Worm (Caenorhabditis elegans) whole organism, L3 larva: Measurements from ENCODE around the gene srh-293.
"Not testable (repeated sequence)": the region's sequence is repeated elsewhere in the genome, so short reads cannot be mapped to it uniquely, and the experiment has no call there.

ENCODE experiments used
- R02D3.7 ChIP-seq: fragments of 150-350 bp; optimal IDR thresholded peaks from 2 replicates; lab custom pipeline; 2014; ENCODE audit warnings: missing biosample characterization, missing genetic modification characterization
- ZK546.5 ChIP-seq: sonication (generic microtip); optimal IDR thresholded peaks from 2 replicates; lab custom pipeline; 2017; ENCODE audit warnings: missing biosample characterization, missing genetic modification characterization
- ceh-16 ChIP-seq: sonication (generic microtip); optimal IDR thresholded peaks from 2 replicates; lab custom pipeline; 2017; ENCODE audit warnings: missing biosample characterization, missing genetic modification characterization
- ceh-28 ChIP-seq: fragments of 150-350 bp; optimal IDR thresholded peaks from 2 replicates; lab custom pipeline; 2014; ENCODE audit warnings: missing biosample characterization, missing genetic modification reagents, missing genetic modification characterization
- ceh-82 ChIP-seq: fragments of 150-350 bp; optimal IDR thresholded peaks from 2 replicates; lab custom pipeline; 2014; ENCODE audit warnings: missing biosample characterization, missing genetic modification characterization
- ceh-9 ChIP-seq: sonication (generic microtip); optimal IDR thresholded peaks from 2 replicates; lab custom pipeline; 2018; ENCODE audit warnings: missing biosample characterization, missing genetic modification characterization
- daf-12 ChIP-seq: fragments of 150-350 bp; optimal IDR thresholded peaks from 2 replicates; lab custom pipeline; 2014; ENCODE audit warnings: missing biosample characterization, missing genetic modification reagents, missing genetic modification characterization
- egl-5 ChIP-seq: fragments of 150-350 bp; optimal IDR thresholded peaks from 2 replicates; lab custom pipeline; 2017; ENCODE audit warnings: missing biosample characterization, missing genetic modification reagents, missing genetic modification characterization, inconsistent platforms
- elt-1 ChIP-seq: fragments of 150-350 bp; optimal IDR thresholded peaks from 2 replicates; lab custom pipeline; 2014; ENCODE audit warnings: missing biosample characterization, missing genetic modification characterization
- elt-2 ChIP-seq: sonication (generic microtip); optimal IDR thresholded peaks from 2 replicates; lab custom pipeline; 2016; ENCODE audit warnings: missing genetic modification reagents, mild to moderate bottlenecking, missing genetic modification characterization, missing compliant biosample characterization
- elt-3 ChIP-seq, 3 experiments: fragments of 150-350 bp in 1 of 3; sonication (generic microtip) in 2 of 3; optimal IDR thresholded peaks; 2 replicates in 2 of 3; 4 replicates in 1 of 3; lab custom pipeline; 2014 to 2017; ENCODE audit warnings: missing biosample characterization in 3 of 3, missing genetic modification characterization in 3 of 3
- eor-1 ChIP-seq, 2 experiments: fragments of 150-350 bp; optimal IDR thresholded peaks; 2 replicates each; lab custom pipeline; 2014 to 2018; ENCODE audit warnings: missing biosample characterization in 2 of 2, missing genetic modification characterization in 2 of 2
- fkh-10 ChIP-seq: sonication (generic microtip); optimal IDR thresholded peaks from 2 replicates; lab custom pipeline; 2017; ENCODE audit warnings: missing biosample characterization, missing genetic modification reagents, missing genetic modification characterization
- fkh-2 ChIP-seq: fragments of 150-350 bp; optimal IDR thresholded peaks from 2 replicates; lab custom pipeline; 2014; ENCODE audit warnings: missing biosample characterization, missing genetic modification reagents, missing genetic modification characterization
- fos-1 ChIP-seq: fragments of 150-350 bp; optimal IDR thresholded peaks from 2 replicates; lab custom pipeline; 2014; ENCODE audit warnings: missing biosample characterization, missing genetic modification characterization
- hmg-11 ChIP-seq: sonication (generic microtip); optimal IDR thresholded peaks from 2 replicates; lab custom pipeline; 2016; ENCODE audit warnings: missing genetic modification characterization, missing compliant biosample characterization
- jun-1 ChIP-seq: fragments of 150-350 bp; optimal IDR thresholded peaks from 2 replicates; lab custom pipeline; 2014; ENCODE audit warnings: missing biosample characterization, missing genetic modification reagents, missing genetic modification characterization
- lin-15B ChIP-seq: fragments of 150-350 bp; optimal IDR thresholded peaks from 2 replicates; lab custom pipeline; 2014; ENCODE audit warnings: missing biosample characterization, missing genetic modification characterization
- lin-39 ChIP-seq: fragments of 150-350 bp; optimal IDR thresholded peaks from 2 replicates; lab custom pipeline; 2018; ENCODE audit warnings: missing biosample characterization, missing genetic modification reagents, missing genetic modification characterization
- lsy-12 ChIP-seq: sonication (generic microtip); optimal IDR thresholded peaks from 2 replicates; lab custom pipeline; 2016; ENCODE audit warnings: mild to moderate bottlenecking, missing genetic modification characterization, missing compliant biosample characterization
- mdl-1 ChIP-seq: fragments of 150-350 bp; optimal IDR thresholded peaks from 2 replicates; lab custom pipeline; 2014; ENCODE audit warnings: missing biosample characterization, missing genetic modification characterization
- mml-1 ChIP-seq: fragments of 150-350 bp; sonication (generic microtip); optimal IDR thresholded peaks from 3 replicates; lab custom pipeline; 2014; ENCODE audit warnings: missing biosample characterization, missing genetic modification characterization
- nhr-11 ChIP-seq: fragments of 150-350 bp; optimal IDR thresholded peaks from 2 replicates; lab custom pipeline; 2014; ENCODE audit warnings: missing biosample characterization, missing genetic modification characterization
- nhr-12 ChIP-seq: fragments of 150-350 bp; optimal IDR thresholded peaks from 2 replicates; lab custom pipeline; 2014; ENCODE audit warnings: missing biosample characterization, missing genetic modification characterization
- nhr-237 ChIP-seq: fragments of 150-350 bp; optimal IDR thresholded peaks from 2 replicates; lab custom pipeline; 2014; ENCODE audit warnings: missing biosample characterization, missing genetic modification characterization
- nhr-25 ChIP-seq: sonication (generic microtip); optimal IDR thresholded peaks from 2 replicates; lab custom pipeline; 2017; ENCODE audit warnings: missing biosample characterization, missing genetic modification characterization
- nhr-28 ChIP-seq: fragments of 150-350 bp; optimal IDR thresholded peaks from 2 replicates; lab custom pipeline; 2014; ENCODE audit warnings: missing biosample characterization, missing genetic modification characterization
- nhr-43 ChIP-seq: sonication (generic microtip); optimal IDR thresholded peaks from 2 replicates; lab custom pipeline; 2016; ENCODE audit warnings: mild to moderate bottlenecking, missing genetic modification characterization, missing compliant biosample characterization; ENCODE audit not compliant: poor library complexity, severe bottlenecking
- nhr-67 ChIP-seq: fragments of 150-350 bp; optimal IDR thresholded peaks from 2 replicates; lab custom pipeline; 2014; ENCODE audit warnings: missing biosample characterization, missing genetic modification characterization
- nhr-76 ChIP-seq: fragments of 150-350 bp; sonication (generic microtip); optimal IDR thresholded peaks from 5 replicates; lab custom pipeline; 2014; ENCODE audit warnings: missing biosample characterization, missing genetic modification characterization
- nhr-77 ChIP-seq: fragments of 150-350 bp; optimal IDR thresholded peaks from 2 replicates; lab custom pipeline; 2014; ENCODE audit warnings: missing biosample characterization, missing genetic modification characterization
- pha-4 ChIP-seq: fragments of 150-350 bp; optimal IDR thresholded peaks from 2 replicates; lab custom pipeline; 2014; ENCODE audit warnings: missing biosample characterization, missing genetic modification reagents, missing genetic modification characterization
- pqm-1 ChIP-seq: fragments of 150-350 bp; optimal IDR thresholded peaks from 2 replicates; lab custom pipeline; 2017; ENCODE audit warnings: missing biosample characterization, missing genetic modification characterization, inconsistent platforms
- snpc-4 ChIP-seq: fragments of 150-350 bp; optimal IDR thresholded peaks from 2 replicates; lab custom pipeline; 2014; ENCODE audit warnings: missing biosample characterization, missing genetic modification characterization
- tbx-2 ChIP-seq: sonication (generic microtip); optimal IDR thresholded peaks from 2 replicates; lab custom pipeline; 2016; ENCODE audit warnings: mild to moderate bottlenecking, missing genetic modification characterization, missing compliant biosample characterization
- unc-62 ChIP-seq: fragments of 150-350 bp; sonication (generic microtip); optimal IDR thresholded peaks from 4 replicates; lab custom pipeline; 2014; ENCODE audit warnings: missing biosample characterization, missing genetic modification reagents, missing genetic modification characterization
- zag-1 ChIP-seq: fragments of 150-350 bp; optimal IDR thresholded peaks from 2 replicates; lab custom pipeline; 2014; ENCODE audit warnings: missing biosample characterization, missing genetic modification characterization
- ztf-11 ChIP-seq: fragments of 150-350 bp; optimal IDR thresholded peaks from 2 replicates; lab custom pipeline; 2014; ENCODE audit warnings: missing biosample characterization, missing genetic modification characterization

Gene srh-293

DNA sequence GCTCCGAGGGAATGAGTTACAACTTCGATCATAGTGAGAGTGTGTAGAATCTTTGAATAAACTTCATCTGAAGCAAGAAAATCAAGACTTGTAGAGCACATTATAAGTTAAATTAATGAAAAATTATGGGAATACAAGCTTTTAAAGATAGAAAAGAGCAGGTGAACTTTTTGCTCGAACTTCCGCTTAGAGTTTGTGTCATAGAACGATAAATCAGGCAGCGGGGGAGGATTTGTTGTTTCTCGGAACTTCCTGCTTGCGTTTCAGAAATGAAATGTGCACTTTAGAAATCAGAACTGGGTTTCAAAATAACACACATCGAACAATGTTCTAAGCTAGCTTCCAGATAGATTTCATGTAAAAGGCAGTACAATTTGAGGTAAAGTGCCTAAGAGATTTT lies 24.8 kb upstream of the srh-293 start, which contains the start of gene srh-149:
Gene srh-149, minus strand, starts transcription at position 101 of the 400 bp plus-strand sequence.
- no peak for TF ChIP-seq daf-12 (tag; lab: Kevin White, UChicago)
- TF ChIP-seq ceh-82, result no peak
- TF ChIP-seq ceh-16 (tag; lab: Kevin White, UChicago), result no peak
- no peak for TF ChIP-seq eor-1 (tag; optimal IDR thresholded peaks at IDR 0.05; lab: Kevin White, UChicago)
- no peak for TF ChIP-seq R02D3.7 (tag; lab: Kevin White, UChicago)
- TF ChIP-seq pqm-1 (tag; lab: Kevin White, UChicago), result no peak
- no peak for TF ChIP-seq lsy-12
- TF ChIP-seq egl-5 (tag; lab: Kevin White, UChicago), result no peak
- no peak for TF ChIP-seq ceh-28

DNA sequence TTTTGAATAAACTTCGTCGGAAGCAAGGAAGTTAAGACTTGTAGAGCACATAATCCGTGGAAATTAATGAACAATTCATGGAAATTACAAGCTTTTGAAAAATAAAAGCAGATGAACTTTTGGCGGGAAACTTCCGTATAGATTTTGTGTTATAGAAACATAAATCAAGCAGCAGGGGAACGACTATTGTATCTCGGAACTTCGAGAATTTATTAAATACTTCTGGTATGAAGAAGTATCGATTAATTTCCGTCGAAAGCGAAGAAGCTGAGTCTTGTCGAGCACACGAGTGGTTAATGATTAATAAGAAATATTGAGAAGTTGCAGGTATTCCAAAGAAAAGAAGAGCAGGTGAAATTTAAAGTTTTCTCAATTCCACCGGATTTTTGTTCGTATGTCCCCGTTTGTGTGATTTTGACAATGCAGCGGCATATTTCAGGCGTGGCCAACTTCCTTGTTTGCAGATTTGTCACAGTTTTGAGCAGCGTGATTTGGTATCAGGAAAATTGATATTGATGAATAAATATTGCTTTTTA lies 15.6 kb upstream of the srh-293 start, which contains the start of gene srh-147:
Gene srh-147, minus strand, starts transcription at position 51 of the 536 bp plus-strand sequence.
- not testable (repeated sequence) for TF ChIP-seq nhr-12, nhr-25, nhr-67 (tag; lab: Kevin White, UChicago)

DNA sequence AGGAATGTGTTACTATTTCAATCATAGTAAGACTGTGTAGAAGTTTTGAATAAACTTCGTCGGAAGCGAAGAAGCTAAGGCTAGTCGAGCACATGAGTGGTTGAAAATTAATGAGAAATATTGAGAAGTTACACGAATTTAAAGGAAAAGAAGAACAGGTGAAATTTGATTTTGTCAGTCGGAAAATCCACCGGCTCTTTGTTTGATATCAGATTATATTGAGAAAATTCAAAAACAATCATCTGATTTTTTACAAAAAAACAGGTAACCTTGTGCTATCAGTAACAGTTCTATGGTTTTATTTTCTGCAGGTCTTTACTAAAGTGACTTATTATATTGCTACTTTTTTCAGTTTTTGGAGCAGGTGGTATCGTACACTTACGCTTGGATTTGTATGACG lies 7.6 kb upstream of the srh-293 start, which contains the start of gene srh-148:
Gene srh-148, minus strand, starts transcription at position 101 of the 400 bp plus-strand sequence.
- no peak for TF ChIP-seq elt-3 (tag; optimal IDR thresholded peaks at IDR 0.05; lab: Kevin White, UChicago)
- no peak for TF ChIP-seq nhr-77
- TF ChIP-seq nhr-28 (tag; lab: Kevin White, UChicago), result no peak
- no peak for TF ChIP-seq snpc-4
- no peak for TF ChIP-seq lin-39 (tag; lab: Kevin White, UChicago)
- TF ChIP-seq elt-1 (tag; lab: Kevin White, UChicago), result no peak
- no peak for TF ChIP-seq nhr-43 (tag; lab: Kevin White, UChicago)
- no peak for TF ChIP-seq pha-4 (tag; lab: Kevin White, UChicago)
- TF ChIP-seq unc-62 (GFP tag; lab: Kevin White, UChicago), result no peak
- no peak for TF ChIP-seq nhr-76 (tag; lab: Kevin White, UChicago)
- TF ChIP-seq lin-15B, result no peak
- TF ChIP-seq elt-2 (tag; lab: Kevin White, UChicago), result no peak
- TF ChIP-seq hmg-11 (tag; lab: Kevin White, UChicago), result no peak
- TF ChIP-seq tbx-2 (tag; lab: Kevin White, UChicago), result no peak

DNA sequence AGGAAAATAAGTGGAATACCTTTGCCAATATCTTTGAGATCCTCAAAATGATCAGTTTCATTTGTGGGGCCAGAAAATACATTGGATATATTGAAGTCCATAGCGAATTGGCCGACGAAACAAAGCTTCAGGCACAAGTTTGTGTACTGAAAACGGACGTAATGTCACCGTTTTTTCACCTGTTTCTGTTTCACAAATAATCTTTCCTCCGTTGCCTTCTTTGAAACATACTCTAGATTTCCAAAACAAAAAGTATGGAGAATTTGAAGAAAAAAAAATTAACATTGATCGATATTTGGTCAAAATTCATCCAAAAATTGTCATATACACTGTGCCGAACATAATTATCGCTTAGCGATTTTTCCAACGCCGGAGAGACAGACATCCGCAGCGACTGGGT lies 3.3 kb upstream of the srh-293 start, which contains the start of gene srz-12:
Gene srz-12, minus strand, starts transcription at position 101 of the 400 bp plus-strand sequence.
- no peak for TF ChIP-seq elt-2 (tag; lab: Kevin White, UChicago)
- no peak for TF ChIP-seq lin-15B
- no peak for TF ChIP-seq ZK546.5
- no peak for TF ChIP-seq ztf-11
- no peak for TF ChIP-seq pha-4 (tag; lab: Kevin White, UChicago)
- no peak for TF ChIP-seq nhr-11 (tag; lab: Kevin White, UChicago)
- TF ChIP-seq nhr-43 (tag; lab: Kevin White, UChicago), result no peak
- TF ChIP-seq egl-5 (tag; lab: Kevin White, UChicago), result no peak
- no peak for TF ChIP-seq fkh-2 (tag; lab: Kevin White, UChicago)
- no peak for TF ChIP-seq fos-1 (tag; lab: Kevin White, UChicago)
- no peak for TF ChIP-seq ceh-9

DNA sequence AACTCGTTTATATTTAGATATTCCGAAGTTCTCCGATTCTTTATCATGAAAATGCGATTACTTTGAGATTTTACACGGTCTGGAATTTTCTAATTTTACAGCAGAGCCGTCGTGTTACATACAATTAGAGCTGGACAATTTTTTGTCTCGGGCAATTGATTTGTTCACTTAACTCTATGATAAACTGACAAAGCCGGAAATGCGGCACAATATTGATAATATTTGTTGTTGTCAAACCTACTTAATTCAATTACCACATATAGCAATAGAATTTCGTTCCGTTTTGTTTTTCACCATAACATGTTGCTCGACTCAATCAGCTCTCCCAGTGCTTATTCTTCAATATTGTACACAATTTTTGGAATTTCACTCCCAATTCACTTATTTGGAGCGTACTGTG lies 2.9 kb upstream of the srh-293 start, which contains the start of gene srh-299:
Gene srh-299, plus strand, starts transcription at position 301 of the 400 bp plus-strand sequence.
- TF ChIP-seq pqm-1 (tag; lab: Kevin White, UChicago) (no peak), mml-1 (no peak), jun-1 (tag; lab: Kevin White, UChicago) (no peak), ZK546.5 (no peak), daf-12 (tag; lab: Kevin White, UChicago) (no peak), lin-15B (no peak), nhr-237 (tag; lab: Kevin White, UChicago) (no peak), zag-1 (no peak), fkh-10 (GFP tag; lab: Kevin White, UChicago) (no peak), nhr-76 (tag; lab: Kevin White, UChicago) (no peak), mdl-1 (tag; lab: Kevin White, UChicago) (no peak)
